Fruit fly (Drosophila melanogaster) whole organism, adult: ENCODE data around the gene Gga.
A peak's percentile ranks its signal among the peaks of the same experiment; 100 is the strongest.

Source experiments
- CG11617 ChIP-seq: fragments of 200-800 bp; sonication (Bioruptor generic); optimal IDR thresholded peaks from 2 replicates; lab custom pipeline; 2017; ENCODE audit warnings: mild to moderate bottlenecking, missing biosample characterization, missing genetic modification reagents, missing genetic modification characterization
- CG12768 ChIP-seq: fragments of 200-800 bp; sonication (Bioruptor generic); optimal IDR thresholded peaks from 2 replicates; lab custom pipeline; 2017; ENCODE audit warnings: missing biosample characterization, missing genetic modification characterization, mild to moderate bottlenecking, moderate library complexity, missing genetic modification reagents
- CG14711 ChIP-seq: fragments of 200-800 bp; sonication (Bioruptor generic); optimal IDR thresholded peaks from 2 replicates; lab custom pipeline; 2018; ENCODE audit warnings: missing biosample characterization, mild to moderate bottlenecking, missing genetic modification characterization, moderate library complexity
- CG1620 ChIP-seq: fragments of 200-800 bp; sonication (Bioruptor generic); optimal IDR thresholded peaks from 2 replicates; lab custom pipeline; 2016; ENCODE audit warnings: missing biosample characterization, missing genetic modification characterization
- CG33017 ChIP-seq: fragments of 200-800 bp; sonication (Bioruptor generic); optimal IDR thresholded peaks from 2 replicates; lab custom pipeline; 2018; ENCODE audit warnings: missing biosample characterization, mild to moderate bottlenecking, missing genetic modification characterization, moderate library complexity
- CG5204 ChIP-seq: fragments of 200-800 bp; sonication (Bioruptor generic); optimal IDR thresholded peaks from 2 replicates; lab custom pipeline; 2016; ENCODE audit warnings: missing biosample characterization, missing genetic modification characterization
- CG7045 ChIP-seq: fragments of 200-800 bp; sonication (Bioruptor generic); optimal IDR thresholded peaks from 2 replicates; lab custom pipeline; 2017; ENCODE audit warnings: missing biosample characterization, mild to moderate bottlenecking, missing genetic modification characterization
- CG7101 ChIP-seq: fragments of 200-800 bp; sonication (Bioruptor generic); optimal IDR thresholded peaks from 2 replicates; lab custom pipeline; 2018; ENCODE audit warnings: missing biosample characterization, mild to moderate bottlenecking, missing genetic modification characterization, moderate library complexity
- Clk ChIP-seq: fragments of 200-800 bp; sonication (Bioruptor generic); optimal IDR thresholded peaks from 2 replicates; lab custom pipeline; 2017; ENCODE audit warnings: missing biosample characterization, missing genetic modification characterization
- Crg-1 ChIP-seq: fragments of 200-800 bp; sonication (Bioruptor generic); optimal IDR thresholded peaks from 2 replicates; lab custom pipeline; 2016; ENCODE audit warnings: missing biosample characterization, missing genetic modification characterization
- Hr96 ChIP-seq: fragments of 200-800 bp; sonication (Bioruptor generic); optimal IDR thresholded peaks from 2 replicates; lab custom pipeline; 2016; ENCODE audit warnings: missing biosample characterization, missing genetic modification characterization
- Mnt ChIP-seq: fragments of 200-800 bp; sonication (Bioruptor generic); optimal IDR thresholded peaks from 2 replicates; lab custom pipeline; 2016; ENCODE audit warnings: missing biosample characterization, mild to moderate bottlenecking, missing genetic modification characterization
- bab1 ChIP-seq: fragments of 200-800 bp; sonication (Bioruptor generic); optimal IDR thresholded peaks from 3 replicates; lab custom pipeline; 2019; ENCODE audit warnings: missing biosample characterization, mild to moderate bottlenecking, missing genetic modification characterization, moderate library complexity
- cic ChIP-seq: fragments of 200-800 bp; sonication (Bioruptor generic); optimal IDR thresholded peaks from 2 replicates; lab custom pipeline; 2017; ENCODE audit warnings: missing biosample characterization, mild to moderate bottlenecking, missing genetic modification characterization, moderate library complexity
- cnc ChIP-seq, 2 experiments: fragments of >200 bp; optimal IDR thresholded peaks; 2 replicates each; lab custom pipeline; 2017
- kay ChIP-seq: fragments of 200-800 bp; sonication (Bioruptor generic); peaks from one replicate; lab custom pipeline; 2016; ENCODE audit warnings: missing biosample characterization, missing genetic modification characterization, borderline replicate concordance
- ovo ChIP-seq: fragments of 200-800 bp; sonication (Bioruptor generic); optimal IDR thresholded peaks from 2 replicates; lab custom pipeline; 2016; ENCODE audit warnings: missing biosample characterization, missing genetic modification characterization
- pad ChIP-seq: fragments of 200-800 bp; sonication (Bioruptor generic); optimal IDR thresholded peaks from 3 replicates; lab custom pipeline; 2017; ENCODE audit warnings: missing biosample characterization, missing genetic modification characterization, mild to moderate bottlenecking, moderate library complexity, missing genetic modification reagents
- tj ChIP-seq: fragments of 200-800 bp; sonication (Bioruptor generic); optimal IDR thresholded peaks from 3 replicates; lab custom pipeline; 2017; ENCODE audit warnings: missing biosample characterization, mild to moderate bottlenecking, missing genetic modification characterization, moderate library complexity
- toe ChIP-seq: fragments of 200-800 bp; sonication (Bioruptor generic); optimal IDR thresholded peaks from 2 replicates; lab custom pipeline; 2016; ENCODE audit warnings: missing biosample characterization, missing genetic modification characterization

The Gga gene

dm6 chrX:9586038-9586437, 14.8 kb upstream of the Gga start:
- TF ChIP-seq CG33017 (tag; lab: Kevin White, UChicago) (no peak), CG7045 (no peak), ovo (GFP tag; lab: Kevin White, UChicago) (peak; percentile 16), Clk (no peak), Hr96 (GFP tag; lab: Kevin White, UChicago) (peak; percentile 34), pad (no peak)

- no peak for TF ChIP-seq CG7101 (tag; lab: Kevin White, UChicago)
- no peak for TF ChIP-seq CG11617 (GFP tag; lab: Kevin White, UChicago)
- TF ChIP-seq pad, result no peak
- TF ChIP-seq Mnt (GFP tag; lab: Kevin White, UChicago), result no peak
- no peak for TF ChIP-seq CG1620 (GFP tag; lab: Kevin White, UChicago)
- TF ChIP-seq bab1, result no peak
- no peak for TF ChIP-seq Hr96 (GFP tag; lab: Kevin White, UChicago)
- no peak for TF ChIP-seq cnc (optimal IDR thresholded peaks at IDR 0.05; lab: Kevin White, UChicago)
- TF ChIP-seq tj (GFP tag; lab: Kevin White, UChicago), result no peak
- no peak for TF ChIP-seq ovo (GFP tag; lab: Kevin White, UChicago)
- TF ChIP-seq CG14711 (tag; lab: Kevin White, UChicago), result no peak
- no peak for TF ChIP-seq cic (GFP tag; lab: Kevin White, UChicago)
- no peak for TF ChIP-seq CG33017 (tag; lab: Kevin White, UChicago)
- no peak for TF ChIP-seq Crg-1 (GFP tag; lab: Kevin White, UChicago)
- no peak for TF ChIP-seq CG7045
- TF ChIP-seq Clk, result no peak
- TF ChIP-seq CG12768, result no peak
- TF ChIP-seq kay (GFP tag; lab: Kevin White, UChicago), result no peak
- no peak for TF ChIP-seq toe (GFP tag; lab: Kevin White, UChicago)
- TF ChIP-seq CG5204 (GFP tag; lab: Kevin White, UChicago), result no peak
Observed at dm6 chrX:9586627-9587026, 14.2 kb upstream of the Gga start.

- no peak for TF ChIP-seq CG14711 (tag; lab: Kevin White, UChicago)
- TF ChIP-seq CG33017 (tag; lab: Kevin White, UChicago), result no peak
- TF ChIP-seq cic (GFP tag; lab: Kevin White, UChicago), result no peak
- no peak for TF ChIP-seq CG1620 (GFP tag; lab: Kevin White, UChicago)
- no peak for TF ChIP-seq toe (GFP tag; lab: Kevin White, UChicago)
- TF ChIP-seq CG7101 (tag; lab: Kevin White, UChicago), result no peak
- TF ChIP-seq Crg-1 (GFP tag; lab: Kevin White, UChicago), result no peak
- TF ChIP-seq cnc (optimal IDR thresholded peaks at IDR 0.05; lab: Kevin White, UChicago), result no peak
- no peak for TF ChIP-seq ovo (GFP tag; lab: Kevin White, UChicago)
Observed at dm6 chrX:9587881-9588280, 12.9 kb upstream of the Gga start.

- peak; percentile 70 for TF ChIP-seq Hr96 (GFP tag; lab: Kevin White, UChicago)
- TF ChIP-seq CG5204 (GFP tag; lab: Kevin White, UChicago), result peak; percentile 79
- TF ChIP-seq toe (GFP tag; lab: Kevin White, UChicago), result peak; percentile 64
- TF ChIP-seq Crg-1 (GFP tag; lab: Kevin White, UChicago), result peak; percentile 46
- TF ChIP-seq CG1620 (GFP tag; lab: Kevin White, UChicago), result peak; percentile 77
- peak; percentile 57 for TF ChIP-seq cic (GFP tag; lab: Kevin White, UChicago)
- no peak for TF ChIP-seq kay (GFP tag; lab: Kevin White, UChicago)
- peak; percentile 81 for TF ChIP-seq CG7045
- peak; percentile 78 for TF ChIP-seq pad
- peak; percentile 85 for TF ChIP-seq CG33017 (tag; lab: Kevin White, UChicago)
- peak; percentile 68 for TF ChIP-seq ovo (GFP tag; lab: Kevin White, UChicago)
- TF ChIP-seq CG7101 (tag; lab: Kevin White, UChicago), result peak; percentile 92
- peak; percentile 40 for TF ChIP-seq Clk
- TF ChIP-seq tj (GFP tag; lab: Kevin White, UChicago), result peak; percentile 88
- TF ChIP-seq CG14711 (tag; lab: Kevin White, UChicago), result peak; percentile 82
- peak; percentile 80 for TF ChIP-seq CG12768
- TF ChIP-seq cnc (optimal IDR thresholded peaks at IDR 0.05; lab: Kevin White, UChicago), result no peak
- peak; percentile 95 for TF ChIP-seq bab1
- TF ChIP-seq CG11617 (GFP tag; lab: Kevin White, UChicago), result peak; percentile 93
- peak; percentile 68 for TF ChIP-seq Mnt (GFP tag; lab: Kevin White, UChicago)
Observed at dm6 chrX:9589928-9590327, 10.9 kb upstream of the Gga start.

dm6 chrX:9590592-9590991, 10.2 kb upstream of the Gga start:
- no peak for TF ChIP-seq CG11617 (GFP tag; lab: Kevin White, UChicago)
- peak; percentile 11 for TF ChIP-seq kay (GFP tag; lab: Kevin White, UChicago)

- TF ChIP-seq CG33017 (tag; lab: Kevin White, UChicago) (no peak), kay (GFP tag; lab: Kevin White, UChicago) (peak; percentile 11), Crg-1 (GFP tag; lab: Kevin White, UChicago) (no peak), CG14711 (tag; lab: Kevin White, UChicago) (no peak), Clk (no peak), cnc (optimal IDR thresholded peaks at IDR 0.05; lab: Kevin White, UChicago) (no peak), CG7045 (no peak), ovo (GFP tag; lab: Kevin White, UChicago) (no peak), CG11617 (GFP tag; lab: Kevin White, UChicago) (no peak), bab1 (no peak), CG12768 (no peak), toe (GFP tag; lab: Kevin White, UChicago) (no peak), tj (GFP tag; lab: Kevin White, UChicago) (peak; percentile 89), CG5204 (GFP tag; lab: Kevin White, UChicago) (no peak), CG7101 (tag; lab: Kevin White, UChicago) (no peak), cic (GFP tag; lab: Kevin White, UChicago) (no peak)
Observed at dm6 chrX:9594446-9594845, 6.4 kb upstream of the Gga start.
